Worm (Caenorhabditis elegans) whole organism, L1 larva: ENCODE results near the gene F22F1.2.
A peak's percentile ranks its signal among the peaks of the same experiment; 100 is the strongest.

Experiments used
- C04F5.9 ChIP-seq: sonication (generic microtip); optimal IDR thresholded peaks from 2 replicates; lab custom pipeline; 2016; ENCODE audit warnings: missing genetic modification characterization, missing compliant biosample characterization
- aly-2 ChIP-seq: fragments of 150-350 bp; optimal IDR thresholded peaks from 2 replicates; lab custom pipeline; 2014; ENCODE audit warnings: missing biosample characterization, missing genetic modification characterization
- ama-1 ChIP-seq: fragments of 150-350 bp; optimal IDR thresholded peaks from 2 replicates; lab custom pipeline; 2014
- ceh-63 ChIP-seq: fragments of 200-800 bp; sonication (Bioruptor generic); optimal IDR thresholded peaks from 2 replicates; lab custom pipeline; 2018; ENCODE audit warnings: mild to moderate bottlenecking, missing genetic modification characterization, missing compliant biosample characterization
- ceh-8 ChIP-seq: fragments of 200-800 bp; sonication (Bioruptor generic); optimal IDR thresholded peaks from 2 replicates; lab custom pipeline; 2018; ENCODE audit warnings: mild to moderate bottlenecking, missing genetic modification characterization, moderate library complexity, missing compliant biosample characterization
- ceh-82 ChIP-seq, 3 experiments: fragments of 150-350 bp in 1 of 3; sonication (generic microtip) in 2 of 3; optimal IDR thresholded peaks; 2 replicates each; lab custom pipeline; 2014 to 2017; ENCODE audit warnings: missing biosample characterization in 3 of 3, missing genetic modification characterization in 3 of 3
- ceh-88 ChIP-seq: fragments of 200-800 bp; sonication (Bioruptor generic); IDR thresholded peaks from 2 replicates; pipeline ENCODE4 v1.3.6; 2022; ENCODE audit warnings: missing genetic modification characterization, missing compliant biosample characterization
- dpl-1 ChIP-seq, 3 experiments: fragments of 150-350 bp in 2 of 3; sonication (generic microtip) in 1 of 3; optimal IDR thresholded peaks; 2 replicates each; lab custom pipeline; 2014 to 2017; ENCODE audit warnings: missing biosample characterization in 3 of 3, missing genetic modification characterization in 3 of 3, missing genetic modification reagents in 3 of 3
- dsc-1 ChIP-seq: sonication (generic microtip); optimal IDR thresholded peaks from 2 replicates; lab custom pipeline; 2016; ENCODE audit warnings: mild to moderate bottlenecking, missing genetic modification characterization, missing compliant biosample characterization
- elt-2 ChIP-seq: sonication (generic microtip); optimal IDR thresholded peaks from 2 replicates; lab custom pipeline; 2016; ENCODE audit warnings: missing genetic modification characterization, mild to moderate bottlenecking, inconsistent platforms, missing compliant biosample characterization, missing genetic modification reagents
- ets-5 ChIP-seq: fragments of 200-800 bp; sonication (Bioruptor generic); IDR thresholded peaks from 2 replicates; pipeline ENCODE4 v1.3.6; 2022; ENCODE audit warnings: missing genetic modification characterization, missing compliant biosample characterization
- fkh-10 ChIP-seq: sonication (generic microtip); optimal IDR thresholded peaks from 2 replicates; lab custom pipeline; 2017; ENCODE audit warnings: missing biosample characterization, missing genetic modification reagents, missing genetic modification characterization
- fkh-4 ChIP-seq: sonication (generic microtip); optimal IDR thresholded peaks from 2 replicates; lab custom pipeline; 2016; ENCODE audit warnings: missing compliant biosample characterization, missing genetic modification characterization, borderline replicate concordance
- fkh-8 ChIP-seq: sonication (generic microtip); optimal IDR thresholded peaks from 2 replicates; lab custom pipeline; 2016; ENCODE audit warnings: mild to moderate bottlenecking, missing genetic modification characterization, missing compliant biosample characterization
- hlh-4 ChIP-seq: sonication (generic microtip); optimal IDR thresholded peaks from 2 replicates; lab custom pipeline; 2016; ENCODE audit warnings: mild to moderate bottlenecking, missing genetic modification characterization, missing compliant biosample characterization
- jun-1 ChIP-seq: fragments of 150-350 bp; optimal IDR thresholded peaks from 2 replicates; lab custom pipeline; 2014; ENCODE audit warnings: missing biosample characterization, missing genetic modification reagents, missing genetic modification characterization
- lin-13 ChIP-seq: fragments of 150-350 bp; optimal IDR thresholded peaks from 2 replicates; lab custom pipeline; 2014; ENCODE audit warnings: missing biosample characterization, missing genetic modification reagents, missing genetic modification characterization
- lin-14 ChIP-seq: fragments of 200-800 bp; sonication (Bioruptor generic); optimal IDR thresholded peaks from 2 replicates; lab custom pipeline; 2018; ENCODE audit warnings: mild to moderate bottlenecking, missing genetic modification characterization, moderate library complexity, missing compliant biosample characterization
- lin-15B ChIP-seq: fragments of 150-350 bp; sonication (generic microtip); optimal IDR thresholded peaks from 3 replicates; lab custom pipeline; 2014; ENCODE audit warnings: missing biosample characterization, missing genetic modification characterization
- lin-35 ChIP-seq, 2 experiments: fragments of 150-350 bp; optimal IDR thresholded peaks; 2 replicates each; lab custom pipeline; 2014; ENCODE audit warnings: missing biosample characterization in 2 of 2, missing genetic modification characterization in 2 of 2, missing genetic modification reagents in 2 of 2
- lir-3 ChIP-seq: sonication (generic microtip); optimal IDR thresholded peaks from 2 replicates; lab custom pipeline; 2016; ENCODE audit warnings: mild to moderate bottlenecking, missing genetic modification characterization, moderate library complexity, missing compliant biosample characterization; ENCODE audit not compliant: poor library complexity
- lsy-2 ChIP-seq, 2 experiments: fragments of 150-350 bp; optimal IDR thresholded peaks; 2 replicates each; lab custom pipeline; 2014; ENCODE audit warnings: missing biosample characterization in 2 of 2, missing genetic modification characterization in 2 of 2
- mep-1 ChIP-seq: fragments of 150-350 bp; optimal IDR thresholded peaks from 2 replicates; lab custom pipeline; 2014; ENCODE audit warnings: missing biosample characterization, missing genetic modification characterization
- nhr-12 ChIP-seq: sonication (generic microtip); optimal IDR thresholded peaks from 2 replicates; lab custom pipeline; 2017; ENCODE audit warnings: missing biosample characterization, missing genetic modification characterization
- nhr-19 ChIP-seq: fragments of 200-800 bp; sonication (Bioruptor generic); conservative IDR thresholded peaks from 2 replicates; pipeline ENCODE4 v1.3.6; 2022; ENCODE audit warnings: missing genetic modification characterization, missing compliant biosample characterization
- nhr-237 ChIP-seq: fragments of 150-350 bp; optimal IDR thresholded peaks from 2 replicates; lab custom pipeline; 2014; ENCODE audit warnings: missing biosample characterization, missing genetic modification characterization
- nhr-71 ChIP-seq: sonication (generic microtip); optimal IDR thresholded peaks from 2 replicates; lab custom pipeline; 2016; ENCODE audit warnings: mild to moderate bottlenecking, missing genetic modification characterization, moderate library complexity, missing compliant biosample characterization
- nhr-76 ChIP-seq: sonication (generic microtip); optimal IDR thresholded peaks from 2 replicates; lab custom pipeline; 2017; ENCODE audit warnings: missing biosample characterization, missing genetic modification characterization
- nhr-85 ChIP-seq: sonication (generic microtip); peaks from one replicate; lab custom pipeline; 2016; ENCODE audit warnings: missing genetic modification characterization, inconsistent platforms, missing compliant biosample characterization
- nhr-90 ChIP-seq: sonication (generic microtip); optimal IDR thresholded peaks from 2 replicates; lab custom pipeline; 2016; ENCODE audit warnings: mild to moderate bottlenecking, missing genetic modification characterization, missing compliant biosample characterization; ENCODE audit not compliant: poor library complexity
- pag-3 ChIP-seq: sonication (generic microtip); optimal IDR thresholded peaks from 2 replicates; lab custom pipeline; 2017; ENCODE audit warnings: missing genetic modification characterization, mild to moderate bottlenecking, missing compliant biosample characterization, antibody characterized with exemption, borderline replicate concordance; ENCODE audit not compliant: insufficient read depth
- pqm-1 ChIP-seq: sonication (generic microtip); optimal IDR thresholded peaks from 3 replicates; lab custom pipeline; 2017; ENCODE audit warnings: missing biosample characterization, missing genetic modification characterization
- skn-1 ChIP-seq: fragments of 150-350 bp; optimal IDR thresholded peaks from 2 replicates; lab custom pipeline; 2014; ENCODE audit warnings: missing biosample characterization, missing genetic modification characterization
- snpc-4 ChIP-seq: fragments of 150-350 bp; optimal IDR thresholded peaks from 2 replicates; lab custom pipeline; 2014; ENCODE audit warnings: missing biosample characterization, missing genetic modification characterization
- sptf-1 ChIP-seq: fragments of 150-350 bp; optimal IDR thresholded peaks from 2 replicates; lab custom pipeline; 2014; ENCODE audit warnings: missing biosample characterization, missing genetic modification characterization
- swsn-7 ChIP-seq: sonication (generic microtip); optimal IDR thresholded peaks from 2 replicates; lab custom pipeline; 2016; ENCODE audit warnings: missing genetic modification characterization, missing compliant biosample characterization
- tlp-1 ChIP-seq: fragments of 150-350 bp; optimal IDR thresholded peaks from 2 replicates; lab custom pipeline; 2014; ENCODE audit warnings: missing biosample characterization, missing genetic modification characterization
- unc-130 ChIP-seq: fragments of 150-350 bp; optimal IDR thresholded peaks from 2 replicates; lab custom pipeline; 2017; ENCODE audit warnings: missing biosample characterization, missing genetic modification characterization, inconsistent platforms
- unc-30 ChIP-seq: sonication (generic microtip); optimal IDR thresholded peaks from 2 replicates; lab custom pipeline; 2017; ENCODE audit warnings: missing biosample characterization, missing genetic modification characterization
- unc-62 ChIP-seq: fragments of 150-350 bp; optimal IDR thresholded peaks from 2 replicates; lab custom pipeline; 2014; ENCODE audit warnings: missing biosample characterization, missing genetic modification reagents, missing genetic modification characterization
- unc-98 ChIP-seq: fragments of 200-800 bp; sonication (Bioruptor generic); IDR thresholded peaks from 2 replicates; pipeline ENCODE4 v1.3.6; 2022; ENCODE audit warnings: missing genetic modification characterization, missing compliant biosample characterization
- ztf-11 ChIP-seq, 2 experiments: sonication (generic microtip); optimal IDR thresholded peaks; 2 replicates each; lab custom pipeline; 2016 to 2017; ENCODE audit warnings: missing genetic modification characterization in 2 of 2, missing biosample characterization in 1 of 2, missing compliant biosample characterization in 1 of 2
- ztf-4 ChIP-seq: fragments of 150-350 bp; optimal IDR thresholded peaks from 2 replicates; lab custom pipeline; 2014; ENCODE audit warnings: missing biosample characterization, missing genetic modification characterization

Gene F22F1.2

ce11 chrX:8136276-8136891 is 14.1 kb downstream of the F22F1.2 start, which contains the start of gene C02B8.6 (continued):
- TF ChIP-seq jun-1 (tag; lab: Kevin White, UChicago) (no peak), lin-15B (tag; lab: Kevin White, UChicago) (no peak), nhr-19 (GFP tag; lab: Robert Waterston, UW) (no peak), snpc-4 (tag; lab: Kevin White, UChicago) (no peak), dsc-1 (peak; percentile 13), mep-1 (tag; lab: Kevin White, UChicago) (peak; percentile 79), tlp-1 (tag; lab: Kevin White, UChicago) (no peak), aly-2 (tag; lab: Kevin White, UChicago) (no peak), ceh-63 (GFP tag; lab: Kevin White, UChicago) (no peak), nhr-76 (tag; lab: Kevin White, UChicago) (no peak), dpl-1 (GFP tag; optimal IDR thresholded peaks at IDR 0.05; lab: Kevin White, UChicago) (peak; percentile 15 to 44 (median 25)), ztf-11 (tag; optimal IDR thresholded peaks at IDR 0.05; lab: Kevin White, UChicago) (no peak), pqm-1 (no peak), unc-98 (GFP tag; lab: Robert Waterston, UW) (no peak), swsn-7 (tag; lab: Kevin White, UChicago) (peak; percentile 40), ceh-8 (GFP tag; lab: Kevin White, UChicago) (no peak), hlh-4 (tag; lab: Kevin White, UChicago) (no peak), sptf-1 (tag; lab: Kevin White, UChicago) (no peak), lir-3 (no peak), ceh-88 (GFP tag; lab: Robert Waterston, UW) (no peak), ztf-4 (no peak), nhr-12 (tag; lab: Kevin White, UChicago) (no peak), fkh-10 (GFP tag; lab: Kevin White, UChicago) (no peak), lin-35 (GFP tag; optimal IDR thresholded peaks at IDR 0.05; lab: Kevin White, UChicago) (peak; percentile 24 to 60), ceh-82 (tag; optimal IDR thresholded peaks at IDR 0.05; lab: Kevin White, UChicago) (peak in 1 of 3 experiments; percentile 29), skn-1 (tag; lab: Kevin White, UChicago) (no peak), pag-3 (tag; lab: Kevin White, UChicago) (no peak), nhr-90 (tag; lab: Kevin White, UChicago) (no peak), ets-5 (GFP tag; lab: Robert Waterston, UW) (no peak), lsy-2 (tag; optimal IDR thresholded peaks at IDR 0.05; lab: Kevin White, UChicago) (peak; percentile 9 to 65), lin-13 (GFP tag; lab: Kevin White, UChicago) (no peak), unc-130 (no peak), unc-62 (GFP tag; lab: Kevin White, UChicago) (no peak), nhr-237 (tag; lab: Kevin White, UChicago) (no peak), lin-14 (GFP tag; lab: Kevin White, UChicago) (peak; percentile 69), fkh-4 (tag; lab: Kevin White, UChicago) (no peak), C04F5.9 (no peak), nhr-71 (tag; lab: Kevin White, UChicago) (peak; percentile 50), elt-2 (peak; percentile 13)
- TF ChIP-seq, all 84 proteins: peak for 22

ce11 chrX:8129543-8129942 is 21.0 kb downstream of the F22F1.2 start, which contains the start of gene frpr-1:
frpr-1 (minus strand) TSS chrX:8129643.
- TF ChIP-seq fkh-8 (tag; lab: Kevin White, UChicago), result no peak
- TF ChIP-seq unc-30 (tag; lab: Kevin White, UChicago), result no peak
- TF ChIP-seq nhr-85 (tag; lab: Kevin White, UChicago), result no peak
- no peak for TF ChIP-seq dsc-1
- TF ChIP-seq ama-1 (lab: Kevin White, UChicago), result no peak
- TF ChIP-seq fkh-4 (tag; lab: Kevin White, UChicago), result no peak
- TF ChIP-seq unc-130, result no peak
- TF ChIP-seq unc-98 (GFP tag; lab: Robert Waterston, UW), result no peak
- TF ChIP-seq, all 84 proteins: peak for 0
